Fruit fly (Drosophila melanogaster): ENCODE measurements around the gene AkhR.

The AkhR gene

DNA sequence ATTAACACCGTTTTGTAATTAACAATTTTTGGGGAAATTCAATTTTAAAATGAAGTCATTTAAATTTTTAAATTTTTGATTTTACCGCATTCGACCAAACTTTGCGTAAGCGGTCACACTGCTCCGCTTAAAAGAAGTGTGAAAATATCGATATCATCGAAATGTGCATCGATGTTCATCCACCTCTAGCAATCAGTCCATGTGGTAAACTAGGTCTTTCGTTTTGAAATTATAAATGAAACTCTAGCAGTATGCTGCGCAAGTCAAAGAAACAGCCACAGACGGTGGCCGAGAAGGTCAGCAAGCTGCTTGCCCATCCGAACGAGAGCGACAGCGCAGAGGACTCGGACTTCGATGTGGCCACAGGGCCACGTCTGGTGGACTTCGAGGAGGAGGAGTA is 1.5 kb upstream of the AkhR start, which contains the start of gene Aatf (continued):
- TF ChIP-seq CG6175 (GFP tag; IDR thresholded peaks at IDR 0.05): no peak
- TF ChIP-seq Mad (GFP tag; optimal IDR thresholded peaks at IDR 0.05): no peak
- peak; percentile 51 for TF ChIP-seq Ets65A (GFP tag)
- no peak for TF ChIP-seq nau (GFP tag; optimal IDR thresholded peaks at IDR 0.05)
- no peak for TF ChIP-seq CG43689 (GFP tag; IDR thresholded peaks at IDR 0.05)
- no peak for TF ChIP-seq Sry-β (GFP tag; optimal IDR thresholded peaks at IDR 0.05)
- TF ChIP-seq disco-r (GFP tag; optimal IDR thresholded peaks at IDR 0.05): no peak
- no peak for TF ChIP-seq CG11560 (tag; IDR thresholded peaks at IDR 0.05)
- no peak for TF ChIP-seq ac (GFP tag; optimal IDR thresholded peaks at IDR 0.05)
- no peak for TF ChIP-seq run (tag; optimal IDR thresholded peaks at IDR 0.05)
- TF ChIP-seq unc-4 (GFP tag; IDR thresholded peaks at IDR 0.05; ENCODE audit: partially characterized antibody): peak; percentile 89
- TF ChIP-seq zfh1 (GFP tag; IDR thresholded peaks at IDR 0.05): no peak
- no peak for TF ChIP-seq CG4328 (GFP tag; optimal IDR thresholded peaks at IDR 0.05)
- no peak for TF ChIP-seq tio (GFP tag; optimal IDR thresholded peaks at IDR 0.05)
- peak; percentile 76 for TF ChIP-seq sna (GFP tag; IDR thresholded peaks at IDR 0.05; ENCODE audit: partially characterized antibody)
- no peak for TF ChIP-seq CG17328 (GFP tag; IDR thresholded peaks at IDR 0.05)
- no peak for TF ChIP-seq fd102C (GFP tag; optimal IDR thresholded peaks at IDR 0.05)
- TF ChIP-seq trem (tag; optimal IDR thresholded peaks at IDR 0.05): peak; percentile 58
- peak; percentile 64 for TF ChIP-seq ato (GFP tag; IDR thresholded peaks at IDR 0.05; ENCODE audit: partially characterized antibody)
- TF ChIP-seq HmgD (GFP tag; optimal IDR thresholded peaks at IDR 0.05): no peak
- TF ChIP-seq oc (tag; optimal IDR thresholded peaks at IDR 0.05): no peak
- TF ChIP-seq TFAM (GFP tag; optimal IDR thresholded peaks at IDR 0.05): no peak
- TF ChIP-seq CG11456 (GFP tag; IDR thresholded peaks at IDR 0.05): no peak
- no peak for TF ChIP-seq H2.0 (GFP tag; IDR thresholded peaks at IDR 0.05)
- TF ChIP-seq MTF-1 (GFP tag; optimal IDR thresholded peaks at IDR 0.05; ENCODE audit: borderline replicate concordance): no peak
- TF ChIP-seq sens-2 (GFP tag; IDR thresholded peaks at IDR 0.05): no peak
- TF ChIP-seq fd96Cb (tag; optimal IDR thresholded peaks at IDR 0.05): no peak
- TF ChIP-seq Hand (GFP tag; optimal IDR thresholded peaks at IDR 0.05): no peak
- TF ChIP-seq CG10321 (GFP tag; IDR thresholded peaks at IDR 0.05): no peak
- no peak for TF ChIP-seq Dad (GFP tag; optimal IDR thresholded peaks at IDR 0.05)
- TF ChIP-seq tin (GFP tag; optimal IDR thresholded peaks at IDR 0.05): no peak
- no peak for TF ChIP-seq CG14965 (GFP tag; optimal IDR thresholded peaks at IDR 0.05; ENCODE audit: borderline replicate concordance)
- no peak for TF ChIP-seq ham (GFP tag; IDR thresholded peaks at IDR 0.05)
- no peak for TF ChIP-seq toy (GFP tag; IDR thresholded peaks at IDR 0.05)
- TF ChIP-seq ftz-f1 (GFP tag; optimal IDR thresholded peaks at IDR 0.05): no peak
- no peak for TF ChIP-seq lola (GFP tag; optimal IDR thresholded peaks at IDR 0.05)
- TF ChIP-seq mld (GFP tag; IDR thresholded peaks at IDR 0.05; ENCODE audit: partially characterized antibody): peak; percentile 60; the same call in 1 of the 3 replicates
- TF ChIP-seq Dp (GFP tag; optimal IDR thresholded peaks at IDR 0.05): peak; percentile 96
- TF ChIP-seq gro (GFP tag; optimal IDR thresholded peaks at IDR 0.05): no peak
- TF ChIP-seq YL-1 (GFP tag; optimal IDR thresholded peaks at IDR 0.05): peak; percentile 63
- no peak for TF ChIP-seq sr (GFP tag; IDR thresholded peaks at IDR 0.05)
- TF ChIP-seq CG15011 (GFP tag; optimal IDR thresholded peaks at IDR 0.05): no peak
- TF ChIP-seq gsb-n (tag; optimal IDR thresholded peaks at IDR 0.05): no peak
- no peak for TF ChIP-seq CG7745 (tag; optimal IDR thresholded peaks at IDR 0.05)
- TF ChIP-seq Taf1 (GFP tag; IDR thresholded peaks at IDR 0.05): no peak
- no peak for TF ChIP-seq ranshi (GFP tag; IDR thresholded peaks at IDR 0.05)
- TF ChIP-seq Kr (GFP tag; optimal IDR thresholded peaks at IDR 0.05): no peak
- TF ChIP-seq CG17802 (tag; optimal IDR thresholded peaks at IDR 0.05): no peak
- no peak for TF ChIP-seq CG6272 (GFP tag; IDR thresholded peaks at IDR 0.05)
- no peak for TF ChIP-seq CG2199 (GFP tag; IDR thresholded peaks at IDR 0.05)
- TF ChIP-seq Meics (GFP tag; optimal IDR thresholded peaks at IDR 0.05): no peak
- no peak for TF ChIP-seq caup (GFP tag; optimal IDR thresholded peaks at IDR 0.05; ENCODE audit: severe bottlenecking)

Data from whole organism, embryonic.